Fruit fly (Drosophila melanogaster) whole organism, embryonic: ENCODE data around the gene TrpA1.

Experiments
- Ada2b ChIP-seq: fragments of 200-800 bp; sonication (Bioruptor generic); IDR thresholded peaks from 2 replicates; pipeline ENCODE4 v1.3.6; 2022; ENCODE audit warnings: missing biosample characterization, missing genetic modification characterization
- Adf1 ChIP-seq: fragments of 200-800 bp; sonication (Bioruptor generic); IDR thresholded peaks from 2 replicates; pipeline ENCODE4 v1.3.6; 2022; ENCODE audit warnings: missing biosample characterization, missing genetic modification characterization
- BtbVII ChIP-seq: fragments of 200-800 bp; sonication (Bioruptor generic); optimal IDR thresholded peaks from 3 replicates; lab custom pipeline; 2017; ENCODE audit warnings: missing biosample characterization, mild to moderate bottlenecking, missing genetic modification characterization
- CG10267 ChIP-seq: fragments of 200-800 bp; sonication (Bioruptor generic); optimal IDR thresholded peaks from 2 replicates; lab custom pipeline; 2018; ENCODE audit warnings: missing biosample characterization, mild to moderate bottlenecking, missing genetic modification characterization, moderate library complexity
- CG10431 ChIP-seq: fragments of 200-800 bp; sonication (Bioruptor generic); optimal IDR thresholded peaks from 3 replicates; lab custom pipeline; 2018; ENCODE audit warnings: missing biosample characterization, mild to moderate bottlenecking, missing genetic modification characterization
- CG12071 ChIP-seq: fragments of 200-800 bp; sonication (Bioruptor generic); optimal IDR thresholded peaks from 3 replicates; lab custom pipeline; 2018; ENCODE audit warnings: missing biosample characterization, mild to moderate bottlenecking, missing genetic modification characterization
- CG12104 ChIP-seq: fragments of 200-800 bp; sonication (Bioruptor generic); optimal IDR thresholded peaks from 3 replicates; lab custom pipeline; 2016; ENCODE audit warnings: missing biosample characterization, missing genetic modification characterization
- CG12769 ChIP-seq: fragments of 200-800 bp; sonication (Bioruptor generic); optimal IDR thresholded peaks from 2 replicates; lab custom pipeline; 2019; ENCODE audit warnings: missing biosample characterization, mild to moderate bottlenecking, missing genetic modification characterization, moderate library complexity
- CG12942 ChIP-seq: fragments of 200-800 bp; sonication (Bioruptor generic); optimal IDR thresholded peaks from 3 replicates; lab custom pipeline; 2016; ENCODE audit warnings: missing biosample characterization, missing genetic modification characterization
- CG14014 ChIP-seq: fragments of 200-800 bp; sonication (Bioruptor generic); IDR thresholded peaks from 2 replicates; pipeline ENCODE4 v1.3.6; 2022; ENCODE audit warnings: missing biosample characterization, missing genetic modification characterization
- CG14441 ChIP-seq: fragments of 200-800 bp; sonication (Bioruptor generic); IDR thresholded peaks from 2 replicates; pipeline ENCODE4 v1.3.6; 2022; ENCODE audit warnings: missing biosample characterization, missing genetic modification characterization
- CG17328 ChIP-seq: fragments of 200-800 bp; sonication (Bioruptor generic); IDR thresholded peaks from 2 replicates; pipeline ENCODE4 v1.3.6; 2022; ENCODE audit warnings: missing biosample characterization, missing genetic modification characterization
- CG17361 ChIP-seq: fragments of 200-800 bp; sonication (Bioruptor generic); IDR thresholded peaks from 3 replicates; pipeline ENCODE4 v1.3.6; 2022; ENCODE audit warnings: missing biosample characterization, missing genetic modification characterization
- CG17385 ChIP-seq: fragments of 200-800 bp; sonication (Bioruptor generic); optimal IDR thresholded peaks from 3 replicates; lab custom pipeline; 2018; ENCODE audit warnings: missing biosample characterization, mild to moderate bottlenecking, missing genetic modification characterization
- CG17612 ChIP-seq: fragments of 200-800 bp; sonication (Bioruptor generic); IDR thresholded peaks from 2 replicates; pipeline ENCODE4 v1.3.6; 2022; ENCODE audit warnings: missing biosample characterization, missing genetic modification characterization
- CG17829 ChIP-seq: fragments of 200-800 bp; optimal IDR thresholded peaks from 2 replicates; lab custom pipeline; 2019; ENCODE audit warnings: missing biosample characterization, mild to moderate bottlenecking, missing genetic modification characterization, moderate library complexity
- CG18619 ChIP-seq: fragments of 200-800 bp; sonication (Bioruptor generic); optimal IDR thresholded peaks from 3 replicates; lab custom pipeline; 2017; ENCODE audit warnings: missing biosample characterization, mild to moderate bottlenecking, missing genetic modification characterization
- CG2116 ChIP-seq: fragments of 200-800 bp; sonication (Bioruptor generic); optimal IDR thresholded peaks from 3 replicates; lab custom pipeline; 2018; ENCODE audit warnings: missing biosample characterization, mild to moderate bottlenecking, missing genetic modification characterization
- CG34376 ChIP-seq: fragments of 200-800 bp; sonication (Bioruptor generic); optimal IDR thresholded peaks from 2 replicates; lab custom pipeline; 2018; ENCODE audit warnings: missing biosample characterization, mild to moderate bottlenecking, missing genetic modification characterization
- CG34422 ChIP-seq: fragments of 200-800 bp; sonication (Bioruptor generic); IDR thresholded peaks from 3 replicates; pipeline ENCODE4 v1.3.6; 2022; ENCODE audit warnings: missing biosample characterization, missing genetic modification characterization
- CG3995 ChIP-seq: fragments of 200-800 bp; sonication (Bioruptor generic); optimal IDR thresholded peaks from 3 replicates; lab custom pipeline; 2016; ENCODE audit warnings: missing biosample characterization, missing genetic modification characterization
- CG4730 ChIP-seq: fragments of 200-800 bp; sonication (Bioruptor generic); IDR thresholded peaks from 2 replicates; pipeline ENCODE4 v1.3.6; 2022; ENCODE audit warnings: missing biosample characterization, missing genetic modification characterization
- CG6689 ChIP-seq: fragments of 200-800 bp; sonication (Bioruptor generic); IDR thresholded peaks from 2 replicates; pipeline ENCODE4 v1.3.6; 2022; ENCODE audit warnings: missing biosample characterization, missing genetic modification characterization
- CG7928 ChIP-seq: fragments of 200-800 bp; sonication (Bioruptor generic); optimal IDR thresholded peaks from 2 replicates; lab custom pipeline; 2017; ENCODE audit warnings: missing biosample characterization, mild to moderate bottlenecking, missing genetic modification characterization
- CG9215 ChIP-seq: fragments of 200-800 bp; sonication (Bioruptor generic); IDR thresholded peaks from 2 replicates; pipeline ENCODE4 v1.3.6; 2022; ENCODE audit warnings: missing biosample characterization, missing genetic modification characterization
- CG9797 ChIP-seq: fragments of 200-800 bp; sonication (Bioruptor generic); optimal IDR thresholded peaks from 3 replicates; lab custom pipeline; 2018; ENCODE audit warnings: missing biosample characterization, mild to moderate bottlenecking, missing genetic modification characterization
- CG9817 ChIP-seq: fragments of 200-800 bp; sonication (Bioruptor generic); optimal IDR thresholded peaks from 2 replicates; lab custom pipeline; 2018; ENCODE audit warnings: missing biosample characterization, mild to moderate bottlenecking, missing genetic modification characterization, moderate library complexity
- CkIIα-i1 ChIP-seq: fragments of 200-800 bp; sonication (Bioruptor generic); IDR thresholded peaks from 2 replicates; pipeline ENCODE4 v1.3.6; 2022; ENCODE audit warnings: missing biosample characterization, missing genetic modification characterization
- Dbx ChIP-seq: fragments of 200-800 bp; sonication (Bioruptor generic); IDR thresholded peaks from 3 replicates; pipeline ENCODE4 v1.3.6; 2022; ENCODE audit warnings: missing biosample characterization, missing genetic modification characterization
- Hmr ChIP-seq: fragments of 200-800 bp; sonication (Bioruptor generic); optimal IDR thresholded peaks from 3 replicates; lab custom pipeline; 2017; ENCODE audit warnings: mild to moderate bottlenecking, missing biosample characterization, missing genetic modification reagents, missing genetic modification characterization
- Meics ChIP-seq: fragments of 200-800 bp; sonication (Bioruptor generic); optimal IDR thresholded peaks from 2 replicates; lab custom pipeline; 2017; ENCODE audit warnings: missing biosample characterization, mild to moderate bottlenecking, missing genetic modification characterization
- Opbp ChIP-seq: fragments of 200-800 bp; sonication (Bioruptor generic); IDR thresholded peaks from 3 replicates; pipeline ENCODE4 v1.3.6; 2022; ENCODE audit warnings: missing biosample characterization, missing genetic modification characterization; ENCODE audit not compliant: partially characterized antibody
- ato ChIP-seq: fragments of 200-800 bp; sonication (Bioruptor generic); IDR thresholded peaks from 2 replicates; pipeline ENCODE4 v1.3.6; 2022; ENCODE audit warnings: missing biosample characterization, missing genetic modification characterization; ENCODE audit not compliant: partially characterized antibody
- bbx ChIP-seq: fragments of 200-800 bp; sonication (Bioruptor generic); IDR thresholded peaks from 2 replicates; pipeline ENCODE4 v1.3.6; 2022; ENCODE audit warnings: missing biosample characterization, missing genetic modification characterization; ENCODE audit not compliant: partially characterized antibody
- esg ChIP-seq: fragments of 200-800 bp; sonication (Bioruptor generic); conservative IDR thresholded peaks from 2 replicates; pipeline ENCODE4 v1.3.6; 2022; ENCODE audit warnings: missing biosample characterization, missing genetic modification characterization
- gem ChIP-seq: fragments of 200-800 bp; sonication (Bioruptor generic); optimal IDR thresholded peaks from 2 replicates; lab custom pipeline; 2019; ENCODE audit warnings: missing biosample characterization, mild to moderate bottlenecking, missing genetic modification characterization, moderate library complexity
- gfzf ChIP-seq: fragments of 200-800 bp; sonication (Bioruptor generic); optimal IDR thresholded peaks from 2 replicates; lab custom pipeline; 2016; ENCODE audit warnings: missing biosample characterization, mild to moderate bottlenecking, missing genetic modification characterization, moderate library complexity
- ham ChIP-seq: fragments of 200-800 bp; sonication (Bioruptor generic); IDR thresholded peaks from 2 replicates; pipeline ENCODE4 v1.3.6; 2022; ENCODE audit warnings: missing biosample characterization, missing genetic modification characterization
- hth ChIP-seq: fragments of >200 bp; optimal IDR thresholded peaks from 2 replicates; lab custom pipeline; 2017; ENCODE audit warnings: inconsistent platforms
- jumu ChIP-seq: fragments of 200-800 bp; sonication (Bioruptor generic); optimal IDR thresholded peaks from 3 replicates; lab custom pipeline; 2016; ENCODE audit warnings: missing biosample characterization, missing genetic modification characterization
- luna ChIP-seq: fragments of 200-800 bp; sonication (Bioruptor generic); optimal IDR thresholded peaks from 2 replicates; lab custom pipeline; 2016; ENCODE audit warnings: missing biosample characterization, missing genetic modification characterization
- nmo ChIP-seq: fragments of 200-800 bp; sonication (Bioruptor generic); optimal IDR thresholded peaks from 2 replicates; lab custom pipeline; 2018; ENCODE audit warnings: missing biosample characterization, mild to moderate bottlenecking, missing genetic modification characterization, moderate library complexity
- p53 ChIP-seq: fragments of 200-800 bp; sonication (Bioruptor generic); optimal IDR thresholded peaks from 2 replicates; lab custom pipeline; 2016; ENCODE audit warnings: missing biosample characterization, missing genetic modification characterization
- pb ChIP-seq: fragments of 200-800 bp; sonication (Bioruptor generic); optimal IDR thresholded peaks from 3 replicates; lab custom pipeline; 2016; ENCODE audit warnings: missing biosample characterization, missing genetic modification characterization
- phol ChIP-seq: fragments of 200-800 bp; sonication (Bioruptor generic); optimal IDR thresholded peaks from 3 replicates; lab custom pipeline; 2018; ENCODE audit warnings: missing biosample characterization, mild to moderate bottlenecking, missing genetic modification characterization, moderate library complexity
- scrt ChIP-seq: fragments of 200-800 bp; sonication (Bioruptor generic); optimal IDR thresholded peaks from 2 replicates; lab custom pipeline; 2018; ENCODE audit warnings: missing biosample characterization, mild to moderate bottlenecking, missing genetic modification characterization, moderate library complexity
- sens ChIP-seq: fragments of 200-800 bp; sonication (Bioruptor generic); peaks from one replicate; lab custom pipeline; 2016; ENCODE audit warnings: missing biosample characterization, missing genetic modification characterization
- tap ChIP-seq: fragments of 200-800 bp; optimal IDR thresholded peaks from 3 replicates; lab custom pipeline; 2019; ENCODE audit warnings: missing biosample characterization, mild to moderate bottlenecking, missing genetic modification characterization, moderate library complexity
- tgo ChIP-seq: fragments of 200-800 bp; sonication (Bioruptor generic); IDR thresholded peaks from 3 replicates; pipeline ENCODE4 v1.3.6; 2022; ENCODE audit warnings: missing biosample characterization, missing genetic modification characterization
- tio ChIP-seq: fragments of 200-800 bp; sonication (Bioruptor generic); optimal IDR thresholded peaks from 2 replicates; lab custom pipeline; 2017; ENCODE audit warnings: missing biosample characterization, missing genetic modification characterization, inconsistent platforms
- usp ChIP-seq: fragments of >200 bp; optimal IDR thresholded peaks from 2 replicates; lab custom pipeline; 2017; ENCODE audit warnings: missing biosample characterization, missing genetic modification characterization
- vvl ChIP-seq: fragments of 200-800 bp; sonication (Bioruptor generic); IDR thresholded peaks from 2 replicates; pipeline ENCODE4 v1.3.6; 2022; ENCODE audit warnings: missing biosample characterization, missing genetic modification characterization

The TrpA1 gene

DNA sequence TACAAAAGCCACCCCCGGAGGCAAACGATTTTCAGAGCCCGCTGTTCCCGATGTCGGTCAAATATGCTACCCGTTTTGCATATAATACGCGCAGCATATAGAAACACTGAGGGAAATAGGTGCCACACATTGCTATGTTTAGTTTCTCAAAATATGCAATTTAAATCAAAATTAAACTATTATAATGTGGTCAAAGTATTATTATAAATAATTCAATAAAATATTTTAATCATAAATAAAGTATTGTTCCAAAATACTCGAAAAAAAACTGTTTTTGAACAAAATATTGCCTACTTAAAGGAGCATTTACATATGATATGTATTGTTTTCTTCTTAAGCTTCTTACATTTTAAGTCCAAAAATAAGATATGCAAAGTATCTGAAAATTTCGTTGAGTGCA lies 46.0 kb upstream of the TrpA1 start:
- no peak for TF ChIP-seq CG17328 (GFP tag; lab: Robert Waterston, UW)
- peak; percentile 12 for TF ChIP-seq BtbVII
- no peak for TF ChIP-seq CG3995 (GFP tag; lab: Kevin White, UChicago)
- peak; percentile 7 for TF ChIP-seq CG9817 (tag; lab: Kevin White, UChicago)
- peak; percentile 56 for TF ChIP-seq Hmr
- TF ChIP-seq tio (GFP tag; lab: Kevin White, UChicago), result peak; percentile 43
- 0 out of 2 replicates have a peak, but pooled peaks have one; percentile 52 for TF ChIP-seq vvl (GFP tag; lab: Robert Waterston, UW)
- TF ChIP-seq CG12071 (GFP tag; lab: Kevin White, UChicago), result no peak
- TF ChIP-seq CG14014 (GFP tag; lab: Robert Waterston, UW), result 0 out of 2 replicates have a peak, but pooled peaks have one; percentile 26
- TF ChIP-seq jumu (GFP tag; lab: Kevin White, UChicago), result no peak
- peak; percentile 16 for TF ChIP-seq CG18619 (GFP tag; lab: Kevin White, UChicago)
- TF ChIP-seq gfzf (GFP tag; lab: Kevin White, UChicago), result no peak
- peak; percentile 73 for TF ChIP-seq phol
- TF ChIP-seq luna (GFP tag; lab: Kevin White, UChicago), result no peak
- no peak for TF ChIP-seq bbx
- no peak for TF ChIP-seq CG7928 (GFP tag; lab: Kevin White, UChicago)
- TF ChIP-seq Opbp (GFP tag; lab: Robert Waterston, UW), result no peak
- no peak for TF ChIP-seq Adf1
- peak; percentile 28 for TF ChIP-seq scrt (GFP tag; lab: Kevin White, UChicago)
- TF ChIP-seq p53 (GFP tag; lab: Kevin White, UChicago), result no peak
- peak; percentile 25 for TF ChIP-seq sens
- TF ChIP-seq CG12769 (tag; lab: Kevin White, UChicago), result no peak
- 0 out of 3 replicates have a peak, but pooled peaks have one; percentile 19 for TF ChIP-seq CG34422 (GFP tag; lab: Robert Waterston, UW)
- TF ChIP-seq CG12104, result peak; percentile 51
- peak; percentile 65 for TF ChIP-seq CG6689
- no peak for TF ChIP-seq hth (lab: Kevin White, UChicago)
- TF ChIP-seq gem, result peak; percentile 76
- TF ChIP-seq CG17829 (tag; lab: Kevin White, UChicago), result peak; percentile 69
- TF ChIP-seq CG17612 (GFP tag; lab: Robert Waterston, UW), result no peak
- TF ChIP-seq ham (GFP tag; lab: Robert Waterston, UW), result no peak
- peak; percentile 83 for TF ChIP-seq CG17361 (GFP tag; lab: Robert Waterston, UW)
- TF ChIP-seq CkIIα-i1, result no peak
- TF ChIP-seq CG9797 (GFP tag; lab: Kevin White, UChicago), result no peak
- no peak for TF ChIP-seq Dbx
- TF ChIP-seq usp (GFP tag; lab: Kevin White, UChicago), result no peak
- TF ChIP-seq ato (GFP tag; lab: Robert Waterston, UW), result no peak
- TF ChIP-seq CG4730 (GFP tag; lab: Robert Waterston, UW), result no peak
- TF ChIP-seq tap, result peak; percentile 52
- peak; percentile 29; the same call in 1 of the 2 replicates for TF ChIP-seq Ada2b (GFP tag; lab: Robert Waterston, UW)
- peak; percentile 22 for TF ChIP-seq CG10267 (tag; lab: Kevin White, UChicago)
- no peak for TF ChIP-seq CG2116 (GFP tag; lab: Kevin White, UChicago)
- TF ChIP-seq CG9215, result 0 out of 2 replicates have a peak, but pooled peaks have one; percentile 8
- peak; percentile 43 for TF ChIP-seq CG17385 (GFP tag; lab: Kevin White, UChicago)
- peak; percentile 10 for TF ChIP-seq CG12942 (GFP tag; lab: Kevin White, UChicago)
- no peak for TF ChIP-seq pb (GFP tag; lab: Kevin White, UChicago)
- no peak for TF ChIP-seq CG14441
- TF ChIP-seq esg (GFP tag; lab: Robert Waterston, UW), result peak; percentile 23; the same call in 1 of the 2 replicates
- TF ChIP-seq CG34376 (GFP tag; lab: Kevin White, UChicago), result no peak
- peak; percentile 77 for TF ChIP-seq nmo
- TF ChIP-seq Meics (GFP tag; lab: Kevin White, UChicago), result peak; percentile 64
- peak; percentile 38; the same call in 1 of the 3 replicates for TF ChIP-seq tgo (GFP tag; lab: Robert Waterston, UW)
- no peak for TF ChIP-seq CG10431 (GFP tag; lab: Kevin White, UChicago)
